Fruit fly (Drosophila melanogaster) whole organism, embryonic: Measurements from ENCODE around the gene mRpL46.
A peak's percentile ranks its signal among the peaks of the same experiment; 100 is the strongest.

Experiments
- Ada2b ChIP-seq: fragments of 200-800 bp; sonication (Bioruptor generic); IDR thresholded peaks from 2 replicates; pipeline ENCODE4 v1.3.6; 2022; ENCODE audit warnings: missing biosample characterization, missing genetic modification characterization
- Atf3 ChIP-seq: fragments of 200-800 bp; sonication (Bioruptor generic); optimal IDR thresholded peaks from 3 replicates; lab custom pipeline; 2016; ENCODE audit warnings: missing biosample characterization, missing genetic modification characterization
- CG10979 ChIP-seq: fragments of 200-800 bp; sonication (Bioruptor generic); optimal IDR thresholded peaks from 2 replicates; lab custom pipeline; 2018; ENCODE audit warnings: missing biosample characterization, mild to moderate bottlenecking, missing genetic modification characterization, moderate library complexity
- CG11085 ChIP-seq: fragments of 200-800 bp; sonication (Bioruptor generic); IDR thresholded peaks from 2 replicates; pipeline ENCODE4 v1.3.6; 2022; ENCODE audit warnings: missing biosample characterization, missing genetic modification characterization
- CG11093 ChIP-seq: fragments of 200-800 bp; sonication (Bioruptor generic); IDR thresholded peaks from 3 replicates; pipeline ENCODE4 v1.3.6; 2022; ENCODE audit warnings: missing biosample characterization, missing genetic modification characterization
- CG12659 ChIP-seq: fragments of 200-800 bp; sonication (Bioruptor generic); optimal IDR thresholded peaks from 3 replicates; lab custom pipeline; 2017; ENCODE audit warnings: mild to moderate bottlenecking, missing biosample characterization, missing genetic modification reagents, missing genetic modification characterization
- CG12942 ChIP-seq: fragments of 200-800 bp; sonication (Bioruptor generic); optimal IDR thresholded peaks from 3 replicates; lab custom pipeline; 2016; ENCODE audit warnings: missing biosample characterization, missing genetic modification characterization
- CG14050 ChIP-seq: fragments of 200-800 bp; sonication (Bioruptor generic); IDR thresholded peaks from 3 replicates; pipeline ENCODE4 v1.3.6; 2022; ENCODE audit warnings: missing biosample characterization, missing genetic modification characterization
- CG17912 ChIP-seq: fragments of 200-800 bp; sonication (Bioruptor generic); optimal IDR thresholded peaks from 2 replicates; lab custom pipeline; 2018; ENCODE audit warnings: missing biosample characterization, mild to moderate bottlenecking, missing genetic modification characterization
- CG2116 ChIP-seq: fragments of 200-800 bp; sonication (Bioruptor generic); optimal IDR thresholded peaks from 3 replicates; lab custom pipeline; 2018; ENCODE audit warnings: missing biosample characterization, mild to moderate bottlenecking, missing genetic modification characterization
- CG30431 ChIP-seq: fragments of 200-800 bp; sonication (Bioruptor generic); optimal IDR thresholded peaks from 2 replicates; lab custom pipeline; 2017; ENCODE audit warnings: missing biosample characterization, missing genetic modification characterization
- CG4282 ChIP-seq: fragments of 200-800 bp; sonication (Bioruptor generic); optimal IDR thresholded peaks from 2 replicates; lab custom pipeline; 2016; ENCODE audit warnings: missing biosample characterization, missing genetic modification characterization
- CG4424 ChIP-seq: fragments of 200-800 bp; sonication (Bioruptor generic); optimal IDR thresholded peaks from 3 replicates; lab custom pipeline; 2016; ENCODE audit warnings: missing biosample characterization, missing genetic modification characterization
- CG4730 ChIP-seq: fragments of 200-800 bp; sonication (Bioruptor generic); IDR thresholded peaks from 2 replicates; pipeline ENCODE4 v1.3.6; 2022; ENCODE audit warnings: missing biosample characterization, missing genetic modification characterization
- CG6813 ChIP-seq: fragments of 200-800 bp; sonication (Bioruptor generic); optimal IDR thresholded peaks from 2 replicates; lab custom pipeline; 2017; ENCODE audit warnings: missing biosample characterization, missing genetic modification characterization, mild to moderate bottlenecking, moderate library complexity, missing genetic modification reagents
- CG7987 ChIP-seq: fragments of 200-800 bp; sonication (Bioruptor generic); optimal IDR thresholded peaks from 2 replicates; lab custom pipeline; 2018; ENCODE audit warnings: missing biosample characterization, mild to moderate bottlenecking, missing genetic modification characterization, moderate library complexity
- CG8089 ChIP-seq: fragments of 200-800 bp; sonication (Bioruptor generic); optimal IDR thresholded peaks from 3 replicates; lab custom pipeline; 2016; ENCODE audit warnings: missing biosample characterization, missing genetic modification characterization
- CG8478 ChIP-seq: fragments of >200 bp; optimal IDR thresholded peaks from 2 replicates; lab custom pipeline; 2018
- CG9215 ChIP-seq: fragments of 200-800 bp; sonication (Bioruptor generic); IDR thresholded peaks from 2 replicates; pipeline ENCODE4 v1.3.6; 2022; ENCODE audit warnings: missing biosample characterization, missing genetic modification characterization
- Dll ChIP-seq: fragments of 200-800 bp; sonication (Bioruptor generic); IDR thresholded peaks from 4 replicates; pipeline ENCODE4 v1.3.6; 2022; ENCODE audit warnings: missing biosample characterization, missing genetic modification characterization; ENCODE audit not compliant: partially characterized antibody
- E2f1 ChIP-seq: fragments of 200-800 bp; sonication (Bioruptor generic); IDR thresholded peaks from 2 replicates; pipeline ENCODE4 v1.3.6; 2022; ENCODE audit warnings: missing biosample characterization, missing genetic modification characterization
- E2f2 ChIP-seq: fragments of 200-800 bp; sonication (Bioruptor generic); IDR thresholded peaks from 2 replicates; pipeline ENCODE4 v1.3.6; 2022; ENCODE audit warnings: missing biosample characterization, missing genetic modification characterization
- Fer3 ChIP-seq: fragments of 200-800 bp; sonication (Bioruptor generic); optimal IDR thresholded peaks from 2 replicates; lab custom pipeline; 2018; ENCODE audit warnings: missing biosample characterization, mild to moderate bottlenecking, missing genetic modification characterization, moderate library complexity
- H15 ChIP-seq: fragments of 200-800 bp; sonication (Bioruptor generic); IDR thresholded peaks from 3 replicates; pipeline ENCODE4 v1.3.6; 2022; ENCODE audit warnings: missing biosample characterization, missing genetic modification characterization
- Hand ChIP-seq: fragments of 200-800 bp; sonication (Bioruptor generic); optimal IDR thresholded peaks from 2 replicates; lab custom pipeline; 2017; ENCODE audit warnings: mild to moderate bottlenecking, missing biosample characterization, missing genetic modification reagents, missing genetic modification characterization
- Hr3 ChIP-seq: fragments of 200-800 bp; sonication (Bioruptor generic); optimal IDR thresholded peaks from 3 replicates; lab custom pipeline; 2016; ENCODE audit warnings: missing biosample characterization, missing genetic modification characterization
- MBD-R2 ChIP-seq: fragments of 200-800 bp; sonication (Bioruptor generic); IDR thresholded peaks from 2 replicates; pipeline ENCODE4 v1.3.6; 2022; ENCODE audit warnings: missing biosample characterization, missing genetic modification characterization
- NC2β ChIP-seq: fragments of 200-800 bp; sonication (Bioruptor generic); optimal IDR thresholded peaks from 2 replicates; lab custom pipeline; 2016; ENCODE audit warnings: missing biosample characterization, missing genetic modification characterization
- Xrp1 ChIP-seq: fragments of 200-800 bp; sonication (Bioruptor generic); IDR thresholded peaks from 2 replicates; pipeline ENCODE4 v1.3.6; 2022; ENCODE audit warnings: missing biosample characterization, missing genetic modification characterization
- ase ChIP-seq: fragments of 200-800 bp; sonication (Bioruptor generic); IDR thresholded peaks from 3 replicates; pipeline ENCODE4 v1.3.6; 2022; ENCODE audit warnings: missing biosample characterization, missing genetic modification characterization
- ato ChIP-seq: fragments of 200-800 bp; sonication (Bioruptor generic); IDR thresholded peaks from 2 replicates; pipeline ENCODE4 v1.3.6; 2022; ENCODE audit warnings: missing biosample characterization, missing genetic modification characterization; ENCODE audit not compliant: partially characterized antibody
- chif ChIP-seq, 2 experiments: fragments of 200-800 bp; sonication (Bioruptor generic); optimal IDR thresholded peaks; 3 replicates each; lab custom pipeline; 2016; ENCODE audit warnings: missing biosample characterization in 2 of 2, missing genetic modification characterization in 2 of 2
- chinmo ChIP-seq: fragments of 200-800 bp; sonication (Bioruptor generic); IDR thresholded peaks from 4 replicates; pipeline ENCODE4 v1.3.6; 2022; ENCODE audit warnings: missing biosample characterization, missing genetic modification characterization; ENCODE audit not compliant: partially characterized antibody
- crc ChIP-seq: fragments of 200-800 bp; sonication (Bioruptor generic); optimal IDR thresholded peaks from 2 replicates; lab custom pipeline; 2016; ENCODE audit warnings: missing biosample characterization, missing genetic modification characterization
- dpn ChIP-seq, 2 experiments: fragments of 200-800 bp; sonication (Bioruptor generic); optimal IDR thresholded peaks; 3 replicates each; lab custom pipeline; 2016; ENCODE audit warnings: missing biosample characterization in 2 of 2, missing genetic modification characterization in 2 of 2
- eyg ChIP-seq: fragments of 200-800 bp; sonication (Bioruptor generic); optimal IDR thresholded peaks from 3 replicates; lab custom pipeline; 2016; ENCODE audit warnings: missing biosample characterization, missing genetic modification characterization
- gce ChIP-seq: fragments of 200-800 bp; sonication (Bioruptor generic); IDR thresholded peaks from 3 replicates; pipeline ENCODE4 v1.3.6; 2022; ENCODE audit warnings: missing biosample characterization, missing genetic modification characterization
- gcm2 ChIP-seq: fragments of 200-800 bp; sonication (Bioruptor generic); optimal IDR thresholded peaks from 2 replicates; lab custom pipeline; 2016; ENCODE audit warnings: missing biosample characterization, missing genetic modification characterization
- lbe ChIP-seq: fragments of 200-800 bp; sonication (Bioruptor generic); optimal IDR thresholded peaks from 2 replicates; lab custom pipeline; 2016; ENCODE audit warnings: missing biosample characterization, mild to moderate bottlenecking, missing genetic modification characterization
- nerfin-2 ChIP-seq: fragments of 200-800 bp; sonication (Bioruptor generic); IDR thresholded peaks from 2 replicates; pipeline ENCODE4 v1.3.6; 2022; ENCODE audit warnings: missing biosample characterization, missing genetic modification characterization; ENCODE audit not compliant: partially characterized antibody
- phol ChIP-seq: fragments of 200-800 bp; sonication (Bioruptor generic); optimal IDR thresholded peaks from 3 replicates; lab custom pipeline; 2018; ENCODE audit warnings: missing biosample characterization, mild to moderate bottlenecking, missing genetic modification characterization, moderate library complexity
- pzg ChIP-seq: fragments of 200-800 bp; sonication (Bioruptor generic); optimal IDR thresholded peaks from 3 replicates; lab custom pipeline; 2018; ENCODE audit warnings: missing biosample characterization, mild to moderate bottlenecking, missing genetic modification characterization, moderate library complexity
- schlank ChIP-seq: fragments of 200-800 bp; sonication (Bioruptor generic); optimal IDR thresholded peaks from 2 replicates; lab custom pipeline; 2018; ENCODE audit warnings: missing biosample characterization, mild to moderate bottlenecking, missing genetic modification characterization
- slou ChIP-seq: fragments of 200-800 bp; sonication (Bioruptor generic); optimal IDR thresholded peaks from 3 replicates; lab custom pipeline; 2016; ENCODE audit warnings: missing biosample characterization, missing genetic modification characterization
- sna ChIP-seq: fragments of 200-800 bp; sonication (Bioruptor generic); IDR thresholded peaks from 2 replicates; pipeline ENCODE4 v1.3.6; 2022; ENCODE audit warnings: missing biosample characterization, missing genetic modification characterization; ENCODE audit not compliant: partially characterized antibody
- stwl ChIP-seq: fragments of 200-800 bp; sonication (Bioruptor generic); optimal IDR thresholded peaks from 3 replicates; lab custom pipeline; 2018; ENCODE audit warnings: missing biosample characterization, mild to moderate bottlenecking, missing genetic modification characterization, moderate library complexity
- trh ChIP-seq: fragments of 200-800 bp; sonication (Bioruptor generic); optimal IDR thresholded peaks from 2 replicates; lab custom pipeline; 2016; ENCODE audit warnings: missing biosample characterization, missing genetic modification characterization
- yki ChIP-seq: fragments of >200 bp; optimal IDR thresholded peaks from 3 replicates; lab custom pipeline; 2018
- zfh1 ChIP-seq: fragments of 200-800 bp; sonication (Bioruptor generic); IDR thresholded peaks from 3 replicates; pipeline ENCODE4 v1.3.6; 2022; ENCODE audit warnings: missing biosample characterization, missing genetic modification characterization

mRpL46 gene

DNA sequence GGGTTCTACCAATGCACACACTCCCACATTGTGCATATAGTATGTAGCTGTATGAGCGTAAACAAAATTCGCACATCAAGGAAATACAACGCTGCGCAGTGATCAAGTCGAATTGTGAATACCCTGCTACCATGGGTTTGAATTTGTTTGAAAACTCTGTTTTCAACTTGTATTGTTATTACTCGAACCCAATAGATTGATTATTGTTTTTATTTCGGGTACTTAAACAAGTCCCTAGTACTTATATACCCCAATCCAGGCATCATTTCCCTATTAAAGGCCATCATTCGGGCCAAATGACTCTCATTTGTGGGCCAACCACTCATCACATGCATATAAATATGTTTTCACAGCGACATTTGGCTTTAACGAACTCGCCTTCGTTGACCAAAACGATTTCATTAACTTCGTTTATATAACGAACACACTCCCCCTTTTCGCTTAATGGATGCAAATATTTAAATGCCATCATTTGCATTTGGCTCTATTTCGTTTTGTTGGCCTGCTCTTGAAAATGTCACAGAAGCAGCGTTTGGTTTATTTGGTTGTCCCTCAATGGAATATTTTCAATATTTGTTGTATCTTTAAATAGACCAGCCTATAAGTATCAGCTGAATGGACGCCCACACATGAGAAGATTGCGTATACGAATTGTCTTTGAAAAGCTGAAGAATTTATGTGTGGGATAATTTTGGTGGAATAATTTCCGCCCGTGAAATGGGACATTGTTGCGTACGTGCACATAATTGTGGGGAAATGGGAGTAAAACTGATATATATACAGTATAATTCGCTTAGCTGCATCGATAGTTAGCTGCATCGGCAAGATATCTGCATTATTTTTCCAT lies 36.9 kb upstream of the mRpL46 start (continued):
- TF ChIP-seq E2f1 (GFP tag; lab: Robert Waterston, UW): peak; percentile 72
- TF ChIP-seq schlank (tag; lab: Kevin White, UChicago): peak; percentile 18
- no peak for TF ChIP-seq yki (lab: Kevin White, UChicago)
- TF ChIP-seq E2f2: peak; percentile 62
- peak; percentile 83; the same call in 3 of the 4 replicates for TF ChIP-seq chinmo (GFP tag; lab: Robert Waterston, UW)
- TF ChIP-seq CG2116 (GFP tag; lab: Kevin White, UChicago): no peak
- TF ChIP-seq slou: no peak
- peak; percentile 67; the same call in 1 of the 2 replicates for TF ChIP-seq CG11085 (GFP tag; lab: Robert Waterston, UW)
- TF ChIP-seq ato (GFP tag; lab: Robert Waterston, UW): no peak
- TF ChIP-seq CG8478: no peak
- peak; percentile 60 for TF ChIP-seq crc (GFP tag; lab: Kevin White, UChicago)
- no peak for TF ChIP-seq pzg (GFP tag; lab: Kevin White, UChicago)
- TF ChIP-seq lbe (GFP tag; lab: Kevin White, UChicago): peak; percentile 32
- no peak for TF ChIP-seq sna (GFP tag; lab: Robert Waterston, UW)
- peak; percentile 63 for TF ChIP-seq Xrp1 (GFP tag; lab: Robert Waterston, UW)
- TF ChIP-seq Fer3 (tag; lab: Kevin White, UChicago): peak; percentile 66
- peak; percentile 35 for TF ChIP-seq Atf3 (GFP tag; lab: Kevin White, UChicago)
- TF ChIP-seq CG12659 (GFP tag; lab: Kevin White, UChicago): peak; percentile 69
- TF ChIP-seq Ada2b: no peak
- no peak for TF ChIP-seq nerfin-2 (GFP tag; lab: Robert Waterston, UW)
- peak; percentile 17 for TF ChIP-seq CG8089 (GFP tag; lab: Kevin White, UChicago)
- TF ChIP-seq dpn (GFP tag; optimal IDR thresholded peaks at IDR 0.05; lab: Kevin White, UChicago): peak; percentile 62 to 79
- no peak for TF ChIP-seq Hand (GFP tag; lab: Kevin White, UChicago)
- TF ChIP-seq MBD-R2 (GFP tag; lab: Robert Waterston, UW): no peak; the same call in 1 of the 2 replicates
- peak; percentile 75 for TF ChIP-seq CG4730 (GFP tag; lab: Robert Waterston, UW)
- TF ChIP-seq CG6813 (GFP tag; lab: Kevin White, UChicago): no peak
- TF ChIP-seq zfh1: peak; percentile 62; the same call in 2 of the 3 replicates
- peak; percentile 39 for TF ChIP-seq gcm2 (GFP tag; lab: Kevin White, UChicago)
- TF ChIP-seq phol: no peak
- TF ChIP-seq CG7987 (GFP tag; lab: Kevin White, UChicago): no peak
- no peak for TF ChIP-seq stwl (tag; lab: Kevin White, UChicago)
- peak; percentile 54 for TF ChIP-seq CG12942 (GFP tag; lab: Kevin White, UChicago)
- TF ChIP-seq CG4424 (GFP tag; lab: Kevin White, UChicago): peak; percentile 33
- no peak for TF ChIP-seq Dll
- no peak for TF ChIP-seq NC2β (GFP tag; lab: Kevin White, UChicago)
- TF ChIP-seq eyg (GFP tag; lab: Kevin White, UChicago): peak; percentile 6
- TF ChIP-seq H15 (GFP tag; lab: Robert Waterston, UW): peak; percentile 71
- peak; percentile 85; the same call in 2 of the 3 replicates for TF ChIP-seq ase (GFP tag; lab: Robert Waterston, UW)
- no peak for TF ChIP-seq CG4282
- peak; percentile 59 for TF ChIP-seq Hr3 (GFP tag; lab: Kevin White, UChicago)
- peak; percentile 57 for TF ChIP-seq trh (GFP tag; lab: Kevin White, UChicago)
- TF ChIP-seq CG9215 (GFP tag; lab: Robert Waterston, UW): peak; percentile 52; the same call in 1 of the 2 replicates
- TF ChIP-seq CG30431 (GFP tag; lab: Kevin White, UChicago): peak; percentile 23
- peak; percentile 73; the same call in 2 of the 3 replicates for TF ChIP-seq CG14050 (GFP tag; lab: Robert Waterston, UW)
- peak; percentile 44 to 61 for TF ChIP-seq chif (GFP tag; optimal IDR thresholded peaks at IDR 0.05; lab: Kevin White, UChicago)
- TF ChIP-seq CG10979 (tag; lab: Kevin White, UChicago): no peak
- TF ChIP-seq CG11093 (GFP tag; lab: Robert Waterston, UW): 0 out of 3 replicates have a peak, but pooled peaks have one; percentile 41
- no peak for TF ChIP-seq CG17912
- TF ChIP-seq gce (GFP tag; lab: Robert Waterston, UW): peak; percentile 71; the same call in 1 of the 3 replicates
